Worm (Caenorhabditis elegans) whole organism, late embryonic: ENCODE data around the gene str-140.

ENCODE experiments used
- F13H6.1 ChIP-seq: sonication (generic microtip); optimal IDR thresholded peaks from 2 replicates; lab custom pipeline; 2016; ENCODE audit warnings: missing genetic modification characterization, missing compliant biosample characterization
- T23F11.4 ChIP-seq: fragments of 200-800 bp; sonication (Bioruptor generic); optimal IDR thresholded peaks from 2 replicates; lab custom pipeline; 2018; ENCODE audit warnings: mild to moderate bottlenecking, missing genetic modification characterization, missing compliant biosample characterization
- Y22D7AL.16 ChIP-seq: sonication (generic microtip); optimal IDR thresholded peaks from 2 replicates; lab custom pipeline; 2016; ENCODE audit warnings: missing genetic modification characterization, missing compliant biosample characterization
- ahr-1 ChIP-seq: sonication (generic microtip); optimal IDR thresholded peaks from 2 replicates; lab custom pipeline; 2016; ENCODE audit warnings: missing genetic modification characterization, missing compliant biosample characterization
- ama-1 ChIP-seq: fragments of 150-350 bp; optimal IDR thresholded peaks from 2 replicates; lab custom pipeline; 2014
- ceh-22 ChIP-seq: sonication (generic microtip); optimal IDR thresholded peaks from 2 replicates; lab custom pipeline; 2017; ENCODE audit warnings: missing biosample characterization, missing genetic modification characterization
- ceh-31 ChIP-seq: sonication (generic microtip); optimal IDR thresholded peaks from 2 replicates; lab custom pipeline; 2016; ENCODE audit warnings: missing genetic modification characterization, missing compliant biosample characterization
- ceh-34 ChIP-seq: sonication (generic microtip); optimal IDR thresholded peaks from 2 replicates; lab custom pipeline; 2016; ENCODE audit warnings: mild to moderate bottlenecking, missing genetic modification characterization, missing compliant biosample characterization
- ceh-6 ChIP-seq: fragments of 200-800 bp; sonication (Bioruptor generic); optimal IDR thresholded peaks from 2 replicates; lab custom pipeline; 2018; ENCODE audit warnings: mild to moderate bottlenecking, missing genetic modification characterization, missing compliant biosample characterization
- ceh-9 ChIP-seq: sonication (generic microtip); optimal IDR thresholded peaks from 2 replicates; lab custom pipeline; 2016; ENCODE audit warnings: mild to moderate bottlenecking, missing genetic modification characterization, inconsistent platforms, missing compliant biosample characterization
- dmd-4 ChIP-seq: sonication (generic microtip); optimal IDR thresholded peaks from 2 replicates; lab custom pipeline; 2016; ENCODE audit warnings: borderline replicate concordance, missing genetic modification characterization, missing compliant biosample characterization
- dve-1 ChIP-seq: sonication (generic microtip); optimal IDR thresholded peaks from 2 replicates; lab custom pipeline; 2017; ENCODE audit warnings: antibody characterized with exemption, mild to moderate bottlenecking, missing genetic modification characterization, missing compliant biosample characterization
- elt-4 ChIP-seq: sonication (generic microtip); optimal IDR thresholded peaks from 2 replicates; lab custom pipeline; 2016; ENCODE audit warnings: missing genetic modification characterization, missing compliant biosample characterization
- eyg-1 ChIP-seq: sonication (generic microtip); optimal IDR thresholded peaks from 2 replicates; lab custom pipeline; 2016; ENCODE audit warnings: missing genotype, missing genetic modification characterization, missing compliant biosample characterization
- fax-1 ChIP-seq: sonication (generic microtip); optimal IDR thresholded peaks from 2 replicates; lab custom pipeline; 2016; ENCODE audit warnings: missing genotype, missing genetic modification characterization, missing compliant biosample characterization
- fkh-6 ChIP-seq: sonication (generic microtip); optimal IDR thresholded peaks from 2 replicates; lab custom pipeline; 2016; ENCODE audit warnings: missing genetic modification characterization, missing compliant biosample characterization
- hlh-15 ChIP-seq: sonication (generic microtip); optimal IDR thresholded peaks from 2 replicates; lab custom pipeline; 2016; ENCODE audit warnings: missing genetic modification characterization, missing compliant biosample characterization
- lim-6 ChIP-seq: sonication (generic microtip); optimal IDR thresholded peaks from 2 replicates; lab custom pipeline; 2016; ENCODE audit warnings: missing genetic modification characterization, missing compliant biosample characterization
- lin-11 ChIP-seq: fragments of 200-800 bp; sonication (Bioruptor generic); optimal IDR thresholded peaks from 2 replicates; lab custom pipeline; 2018; ENCODE audit warnings: mild to moderate bottlenecking, missing genetic modification characterization, missing compliant biosample characterization
- mec-3 ChIP-seq: sonication (generic microtip); optimal IDR thresholded peaks from 2 replicates; lab custom pipeline; 2016; ENCODE audit warnings: borderline replicate concordance, missing genetic modification characterization, missing compliant biosample characterization
- nhr-11 ChIP-seq: fragments of 150-350 bp; optimal IDR thresholded peaks from 2 replicates; lab custom pipeline; 2014; ENCODE audit warnings: missing biosample characterization, missing genetic modification characterization
- odd-2 ChIP-seq: sonication (generic microtip); optimal IDR thresholded peaks from 2 replicates; lab custom pipeline; 2017; ENCODE audit warnings: antibody characterized with exemption, mild to moderate bottlenecking, missing genetic modification characterization, missing compliant biosample characterization
- pag-3 ChIP-seq: sonication (generic microtip); optimal IDR thresholded peaks from 2 replicates; lab custom pipeline; 2016; ENCODE audit warnings: missing compliant biosample characterization, missing genetic modification characterization, borderline replicate concordance
- pat-9 ChIP-seq: fragments of 200-800 bp; sonication (Bioruptor generic); optimal IDR thresholded peaks from 2 replicates; lab custom pipeline; 2018; ENCODE audit warnings: mild to moderate bottlenecking, missing genetic modification characterization, moderate library complexity, missing compliant biosample characterization
- pax-1 ChIP-seq: fragments of 150-350 bp; optimal IDR thresholded peaks from 2 replicates; lab custom pipeline; 2014; ENCODE audit warnings: missing biosample characterization, missing genetic modification characterization
- pha-2 ChIP-seq: sonication (generic microtip); optimal IDR thresholded peaks from 2 replicates; lab custom pipeline; 2017; ENCODE audit warnings: mild to moderate bottlenecking, missing genetic modification characterization, missing compliant biosample characterization
- pha-4 ChIP-seq: fragments of 150-350 bp; optimal IDR thresholded peaks from 2 replicates; lab custom pipeline; 2018; ENCODE audit warnings: missing biosample characterization, missing genetic modification reagents, missing genetic modification characterization
- pros-1 ChIP-seq: fragments of 150-350 bp; optimal IDR thresholded peaks from 2 replicates; lab custom pipeline; 2014; ENCODE audit warnings: missing biosample characterization, missing genetic modification reagents, missing genetic modification characterization
- rnt-1 ChIP-seq: sonication (generic microtip); optimal IDR thresholded peaks from 2 replicates; lab custom pipeline; 2016; ENCODE audit warnings: missing genetic modification characterization, missing compliant biosample characterization
- sox-2 ChIP-seq: fragments of 200-800 bp; sonication (Bioruptor generic); IDR thresholded peaks from 2 replicates; pipeline ENCODE4 v1.3.6; 2022; ENCODE audit warnings: missing genetic modification reagents, missing genetic modification characterization, missing compliant biosample characterization
- tbx-2 ChIP-seq: sonication (generic microtip); optimal IDR thresholded peaks from 2 replicates; lab custom pipeline; 2016; ENCODE audit warnings: missing genetic modification characterization, missing compliant biosample characterization
- unc-55 ChIP-seq: sonication (generic microtip); optimal IDR thresholded peaks from 2 replicates; lab custom pipeline; 2017; ENCODE audit warnings: missing biosample characterization, missing genetic modification reagents, missing genetic modification characterization
- zip-5 ChIP-seq: sonication (generic microtip); optimal IDR thresholded peaks from 2 replicates; lab custom pipeline; 2016; ENCODE audit warnings: missing genetic modification characterization, missing compliant biosample characterization

The str-140 gene

DNA sequence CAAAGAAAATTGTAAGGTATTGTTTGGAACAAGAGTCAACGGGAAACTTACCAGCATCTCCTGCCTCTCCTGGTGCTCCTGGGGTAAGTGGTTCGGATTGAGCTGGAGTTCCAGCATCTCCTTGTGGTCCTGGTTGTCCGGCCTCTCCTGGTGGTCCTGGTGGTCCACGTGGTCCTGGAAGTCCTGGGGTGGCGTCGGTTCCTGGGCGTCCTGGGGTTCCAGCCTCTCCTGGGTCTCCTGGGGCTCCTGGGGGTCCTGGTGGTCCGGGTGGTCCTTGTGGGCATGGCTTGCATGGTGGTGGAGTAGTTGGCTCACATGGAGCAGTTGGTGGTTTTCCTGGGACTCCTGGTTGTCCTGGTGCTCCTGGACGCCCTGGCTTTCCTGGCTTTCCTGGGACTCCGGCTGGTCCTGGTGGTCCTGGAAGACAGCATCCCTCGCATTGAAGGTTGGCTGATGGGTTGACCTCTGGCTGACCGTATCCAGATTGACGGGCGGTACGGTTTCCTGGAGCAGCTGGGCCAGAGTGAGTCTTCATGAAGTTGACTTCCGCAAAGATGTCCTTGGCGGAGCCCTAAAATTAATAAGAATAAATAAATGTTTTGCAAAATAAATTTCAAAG lies 17.5 kb downstream of the str-140 start:
- TF ChIP-seq ceh-9 (tag; lab: Kevin White, UChicago) (no peak), pat-9 (no peak), zip-5 (tag; lab: Kevin White, UChicago) (no peak), elt-4 (tag; lab: Kevin White, UChicago) (peak; percentile 74), ceh-34 (tag; lab: Kevin White, UChicago) (no peak), hlh-15 (no peak), pax-1 (no peak), T23F11.4 (GFP tag; lab: Kevin White, UChicago) (no peak), ceh-6 (GFP tag; lab: Kevin White, UChicago) (no peak), unc-55 (GFP tag; lab: Kevin White, UChicago) (no peak), dmd-4 (tag; lab: Kevin White, UChicago) (peak; percentile 14)

DNA sequence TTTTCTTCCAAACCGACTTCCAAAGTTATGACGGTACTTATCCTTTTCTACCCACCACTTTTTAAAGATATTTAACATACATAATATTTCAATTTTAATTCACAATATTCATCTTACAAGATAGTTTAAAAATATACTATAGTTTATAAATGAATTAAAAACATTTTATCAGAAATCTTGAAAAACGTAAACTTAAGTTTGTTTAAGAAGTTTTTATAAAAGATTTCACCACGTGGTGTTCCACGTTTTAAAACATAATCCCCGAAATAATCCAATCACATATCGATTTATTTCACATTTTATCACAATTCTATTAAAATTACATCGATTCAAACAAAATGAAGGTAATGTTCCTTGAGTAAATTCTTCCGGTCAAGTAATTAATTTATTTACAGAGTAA lies 21.0 kb downstream of the str-140 start, which contains the start of gene ZC513.3:
TSS of gene ZC513.3 (plus strand) at position 301 of the 400 bp plus-strand sequence.
- TF ChIP-seq hlh-15 (no peak), fax-1 (no peak), Y22D7AL.16 (tag; lab: Kevin White, UChicago) (no peak), ama-1 (no peak), F13H6.1 (no peak), elt-4 (tag; lab: Kevin White, UChicago) (no peak), ceh-6 (GFP tag; lab: Kevin White, UChicago) (no peak), pag-3 (tag; lab: Kevin White, UChicago) (no peak), fkh-6 (tag; lab: Kevin White, UChicago) (no peak), ahr-1 (no peak), sox-2 (GFP tag; lab: Robert Waterston, UW) (no peak), ceh-22 (tag; lab: Kevin White, UChicago) (no peak), ceh-34 (tag; lab: Kevin White, UChicago) (no peak), pha-4 (tag; lab: Kevin White, UChicago) (no peak), dve-1 (tag; lab: Kevin White, UChicago) (no peak)
- TF ChIP-seq, all 69 proteins: peak for 0

- TF ChIP-seq mec-3 (no peak), nhr-11 (tag; lab: Kevin White, UChicago) (no peak)
These were observed 22.7 kb downstream of the str-140 start for ce11 chrV:8044957-8045356.

DNA sequence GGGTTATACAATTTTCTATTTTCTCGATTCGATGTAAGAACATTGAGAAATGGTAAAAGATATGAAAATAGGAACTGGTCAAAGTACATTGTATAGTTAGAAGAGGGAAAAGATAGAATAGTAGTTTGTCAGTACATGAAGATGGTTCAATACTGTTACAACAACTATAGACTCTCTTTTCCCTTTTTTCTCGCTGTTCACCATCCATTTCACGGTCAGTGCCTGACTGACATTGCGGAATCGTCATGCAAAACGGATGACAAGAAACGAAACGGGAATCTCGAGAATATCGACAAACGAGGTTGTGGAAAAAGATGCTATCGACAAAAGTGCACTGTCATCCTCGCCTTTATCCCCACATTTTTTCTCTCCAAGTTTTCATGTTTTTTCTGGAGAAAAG lies 24.0 kb downstream of the str-140 start:
- TF ChIP-seq fkh-6 (tag; lab: Kevin White, UChicago) = no peak
- TF ChIP-seq lim-6 (tag; lab: Kevin White, UChicago) = no peak
- TF ChIP-seq pax-1 = no peak
- no peak for TF ChIP-seq lin-11
- no peak for TF ChIP-seq rnt-1 (tag; lab: Kevin White, UChicago)
- no peak for TF ChIP-seq ahr-1
- no peak for TF ChIP-seq unc-55 (GFP tag; lab: Kevin White, UChicago)
- TF ChIP-seq elt-4 (tag; lab: Kevin White, UChicago) = no peak
- no peak for TF ChIP-seq pros-1
- TF ChIP-seq pat-9 = no peak

DNA sequence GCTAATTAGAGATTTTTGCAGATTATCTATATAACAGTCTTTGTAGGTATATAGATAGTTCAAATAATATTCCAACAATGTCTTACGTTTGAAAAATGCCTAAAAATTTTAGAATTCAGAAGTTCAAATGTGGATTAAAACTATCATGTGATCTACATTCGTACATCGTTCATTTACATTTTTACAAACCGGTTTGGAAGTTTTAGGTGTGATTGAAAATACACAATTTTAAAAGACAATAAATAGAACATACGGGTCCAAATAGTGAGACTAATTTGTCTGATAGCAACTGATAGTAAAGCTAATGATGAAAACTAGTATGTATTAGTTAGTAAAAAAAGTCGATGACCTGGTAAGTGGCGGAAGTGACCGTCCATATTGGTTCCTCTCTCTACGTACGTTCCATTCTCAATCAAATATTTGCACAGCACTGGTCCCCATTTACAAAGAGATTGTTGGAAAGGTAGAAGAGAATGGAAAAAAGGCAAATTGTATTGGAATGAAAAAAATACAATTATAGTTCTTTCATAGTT lies 26.3 kb downstream of the str-140 start:
- TF ChIP-seq ceh-6 (GFP tag; lab: Kevin White, UChicago) = no peak
- no peak for TF ChIP-seq pha-2 (tag; lab: Kevin White, UChicago)
- TF ChIP-seq, all 69 proteins: peak for 0

ce11 chrV:8040247-8041084 lies 27.2 kb downstream of the str-140 start:
- TF ChIP-seq dve-1 (tag; lab: Kevin White, UChicago) = no peak
- peak; percentile 85 for TF ChIP-seq ama-1
- TF ChIP-seq eyg-1 (tag; lab: Kevin White, UChicago) = no peak
- TF ChIP-seq odd-2 (tag; lab: Kevin White, UChicago) = no peak
- TF ChIP-seq ceh-31 (tag; lab: Kevin White, UChicago) = peak; percentile 29
- peak; percentile 10 for TF ChIP-seq tbx-2
- TF ChIP-seq ceh-34 (tag; lab: Kevin White, UChicago) = no peak
